Fruit fly (Drosophila melanogaster) Kc167 (cell line): ENCODE results near the gene mthl15.

ENCODE experiments used
- Myc ChIP-seq: fragments of >200 bp; optimal IDR thresholded peaks from 2 replicates; lab custom pipeline; 2017; ENCODE audit warnings: missing external identifiers
- Sin3A ChIP-seq: fragments of >200 bp; optimal IDR thresholded peaks from 2 replicates; lab custom pipeline; 2018; ENCODE audit warnings: missing external identifiers
- h ChIP-seq: fragments of >200 bp; optimal IDR thresholded peaks from 3 replicates; lab custom pipeline; 2018; ENCODE audit warnings: missing external identifiers
- insv ChIP-seq: fragments of >200 bp; optimal IDR thresholded peaks from 3 replicates; lab custom pipeline; 2018; ENCODE audit warnings: missing external identifiers
- psq ChIP-seq: fragments of >200 bp; optimal IDR thresholded peaks from 2 replicates; lab custom pipeline; 2017; ENCODE audit warnings: missing external identifiers
- ttk ChIP-seq: sonication (Bioruptor generic); optimal IDR thresholded peaks from 2 replicates; lab custom pipeline; 2017; ENCODE audit warnings: missing external identifiers

dm6 chr2L:10276846-10277245 is 38.7 kb upstream of the mthl15 start:
- TF ChIP-seq ttk (lab: Kevin White, UChicago) (no peak), Myc (no peak), insv (lab: Kevin White, UChicago) (no peak), psq (lab: Kevin White, UChicago) (no peak), h (lab: Kevin White, UChicago) (no peak), Sin3A (no peak)
